Fruit fly (Drosophila melanogaster) whole organism, adult: ENCODE measurements around the gene TrpA1.

ENCODE experiments used
- CG14711 ChIP-seq: fragments of 200-800 bp; sonication (Bioruptor generic); optimal IDR thresholded peaks from 2 replicates; lab custom pipeline; 2018; ENCODE audit warnings: missing biosample characterization, mild to moderate bottlenecking, missing genetic modification characterization, moderate library complexity
- Hr96 ChIP-seq: fragments of 200-800 bp; sonication (Bioruptor generic); optimal IDR thresholded peaks from 2 replicates; lab custom pipeline; 2016; ENCODE audit warnings: missing biosample characterization, missing genetic modification characterization
- Mnt ChIP-seq: fragments of 200-800 bp; sonication (Bioruptor generic); optimal IDR thresholded peaks from 2 replicates; lab custom pipeline; 2016; ENCODE audit warnings: missing biosample characterization, mild to moderate bottlenecking, missing genetic modification characterization
- kay ChIP-seq: fragments of 200-800 bp; sonication (Bioruptor generic); peaks from one replicate; lab custom pipeline; 2016; ENCODE audit warnings: missing biosample characterization, missing genetic modification characterization, borderline replicate concordance
- tj ChIP-seq: fragments of 200-800 bp; sonication (Bioruptor generic); optimal IDR thresholded peaks from 3 replicates; lab custom pipeline; 2017; ENCODE audit warnings: missing biosample characterization, mild to moderate bottlenecking, missing genetic modification characterization, moderate library complexity

DNA sequence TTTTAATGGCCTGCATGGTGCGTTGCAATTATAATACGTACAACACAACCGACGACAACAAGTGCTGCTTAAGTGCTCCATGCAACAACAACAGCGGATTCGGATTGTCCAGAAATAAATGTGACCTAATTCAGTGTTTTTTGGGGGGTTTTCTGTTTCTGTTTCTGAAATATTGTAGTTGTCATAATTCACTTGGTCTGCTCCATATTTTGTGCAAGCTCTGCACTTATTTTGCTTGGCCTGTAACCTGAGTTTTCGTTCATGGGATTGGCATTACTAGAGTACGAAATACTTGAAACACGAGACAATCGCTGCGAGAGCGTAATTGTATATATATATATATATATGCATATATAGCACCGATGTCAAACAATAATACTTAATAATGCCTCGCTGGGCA, 35.7 kb downstream of the TrpA1 start:
- TF ChIP-seq tj (GFP tag; lab: Kevin White, UChicago) = peak; percentile 99
- no peak for TF ChIP-seq Hr96
- TF ChIP-seq CG14711 (tag; lab: Kevin White, UChicago) = no peak
- TF ChIP-seq Mnt (GFP tag; lab: Kevin White, UChicago) = no peak
- no peak for TF ChIP-seq kay (GFP tag; lab: Kevin White, UChicago)
